Worm (Caenorhabditis elegans) whole organism, L2 larva: ENCODE results near the gene pes-10.
A peak's percentile ranks its signal among the peaks of the same experiment; 100 is the strongest.

Experiments
- C34F6.9 ChIP-seq: fragments of 150-350 bp; optimal IDR thresholded peaks from 2 replicates; lab custom pipeline; 2014; ENCODE audit warnings: missing biosample characterization, missing genetic modification characterization
- F13H6.1 ChIP-seq: sonication (generic microtip); optimal IDR thresholded peaks from 2 replicates; lab custom pipeline; 2016; ENCODE audit warnings: missing genetic modification characterization, missing compliant biosample characterization
- ZK546.5 ChIP-seq: sonication (generic microtip); optimal IDR thresholded peaks from 2 replicates; lab custom pipeline; 2017; ENCODE audit warnings: missing biosample characterization, missing genetic modification characterization
- alr-1 ChIP-seq: fragments of 150-350 bp; optimal IDR thresholded peaks from 2 replicates; lab custom pipeline; 2014; ENCODE audit warnings: missing biosample characterization, missing genetic modification characterization
- ama-1 ChIP-seq: fragments of 150-350 bp; optimal IDR thresholded peaks from 2 replicates; lab custom pipeline; 2018; ENCODE audit warnings: inconsistent platforms
- blmp-1 ChIP-seq: sonication (generic microtip); optimal IDR thresholded peaks from 2 replicates; lab custom pipeline; 2017; ENCODE audit warnings: missing genetic modification characterization, mild to moderate bottlenecking, missing compliant biosample characterization, antibody characterized with exemption, moderate library complexity; ENCODE audit not compliant: insufficient read depth
- ceh-16 ChIP-seq: fragments of 150-350 bp; optimal IDR thresholded peaks from 2 replicates; lab custom pipeline; 2014; ENCODE audit warnings: missing biosample characterization, missing genetic modification characterization
- ceh-82 ChIP-seq: fragments of 150-350 bp; optimal IDR thresholded peaks from 2 replicates; lab custom pipeline; 2014; ENCODE audit warnings: missing biosample characterization, missing genetic modification characterization
- crh-2 ChIP-seq: sonication (generic microtip); optimal IDR thresholded peaks from 2 replicates; lab custom pipeline; 2017; ENCODE audit warnings: missing biosample characterization, missing genetic modification characterization
- dmd-4 ChIP-seq: sonication (generic microtip); optimal IDR thresholded peaks from 2 replicates; lab custom pipeline; 2017; ENCODE audit warnings: missing biosample characterization, missing genetic modification characterization
- egl-27 ChIP-seq: sonication (generic microtip); optimal IDR thresholded peaks from 3 replicates; lab custom pipeline; 2017; ENCODE audit warnings: missing biosample characterization, missing genetic modification reagents, missing genetic modification characterization
- elt-1 ChIP-seq: fragments of 150-350 bp; optimal IDR thresholded peaks from 2 replicates; lab custom pipeline; 2014; ENCODE audit warnings: missing biosample characterization, missing genetic modification characterization
- elt-3 ChIP-seq: sonication (generic microtip); optimal IDR thresholded peaks from 2 replicates; lab custom pipeline; 2017; ENCODE audit warnings: missing biosample characterization, missing genetic modification characterization
- fos-1 ChIP-seq: fragments of 150-350 bp; optimal IDR thresholded peaks from 2 replicates; lab custom pipeline; 2014; ENCODE audit warnings: missing biosample characterization, missing genetic modification characterization
- gmeb-1 ChIP-seq: fragments of 150-350 bp; optimal IDR thresholded peaks from 2 replicates; lab custom pipeline; 2014; ENCODE audit warnings: missing biosample characterization, missing genetic modification characterization
- lin-11 ChIP-seq: fragments of 150-350 bp; sonication (generic microtip); optimal IDR thresholded peaks from 2 replicates; lab custom pipeline; 2014; ENCODE audit warnings: missing biosample characterization, missing genetic modification characterization, inconsistent platforms, mixed read lengths
- lin-13 ChIP-seq: fragments of 150-350 bp; optimal IDR thresholded peaks from 2 replicates; lab custom pipeline; 2014; ENCODE audit warnings: missing biosample characterization, missing genetic modification reagents, missing genetic modification characterization
- lin-39 ChIP-seq: fragments of 150-350 bp; optimal IDR thresholded peaks from 2 replicates; lab custom pipeline; 2014; ENCODE audit warnings: missing biosample characterization, missing genetic modification reagents, missing genetic modification characterization
- lsy-2 ChIP-seq, 2 experiments: fragments of 150-350 bp in 1 of 2; sonication (generic microtip) in 1 of 2; optimal IDR thresholded peaks; 2 replicates each; lab custom pipeline; 2014 to 2017; ENCODE audit warnings: missing biosample characterization in 2 of 2, missing genetic modification characterization in 2 of 2
- mab-5 ChIP-seq: fragments of 150-350 bp; optimal IDR thresholded peaks from 2 replicates; lab custom pipeline; 2014; ENCODE audit warnings: missing biosample characterization, missing genetic modification characterization
- mbf-1 ChIP-seq: sonication (generic microtip); optimal IDR thresholded peaks from 2 replicates; lab custom pipeline; 2017; ENCODE audit warnings: missing biosample characterization, missing genetic modification characterization
- mdl-1 ChIP-seq, 2 experiments: fragments of 150-350 bp in 1 of 2; sonication (generic microtip) in 1 of 2; optimal IDR thresholded peaks; 2 replicates each; lab custom pipeline; 2017; ENCODE audit warnings: missing biosample characterization in 2 of 2, missing genetic modification characterization in 2 of 2
- nhr-10 ChIP-seq: sonication (generic microtip); optimal IDR thresholded peaks from 2 replicates; lab custom pipeline; 2017; ENCODE audit warnings: missing biosample characterization, missing genetic modification characterization
- nhr-11 ChIP-seq: fragments of 150-350 bp; optimal IDR thresholded peaks from 2 replicates; lab custom pipeline; 2014; ENCODE audit warnings: missing biosample characterization, missing genetic modification characterization
- nhr-12 ChIP-seq: fragments of 150-350 bp; optimal IDR thresholded peaks from 2 replicates; lab custom pipeline; 2014; ENCODE audit warnings: missing biosample characterization, missing genetic modification characterization
- nhr-129 ChIP-seq: fragments of 150-350 bp; optimal IDR thresholded peaks from 2 replicates; lab custom pipeline; 2014; ENCODE audit warnings: missing biosample characterization, missing genetic modification characterization
- nhr-21 ChIP-seq: fragments of 150-350 bp; optimal IDR thresholded peaks from 2 replicates; lab custom pipeline; 2014; ENCODE audit warnings: missing biosample characterization, missing genetic modification characterization
- nhr-237 ChIP-seq: fragments of 150-350 bp; optimal IDR thresholded peaks from 2 replicates; lab custom pipeline; 2014; ENCODE audit warnings: missing biosample characterization, missing genetic modification characterization
- nhr-25 ChIP-seq: fragments of 150-350 bp; sonication (generic microtip); optimal IDR thresholded peaks from 3 replicates; lab custom pipeline; 2014; ENCODE audit warnings: missing biosample characterization, missing genetic modification characterization
- nhr-77 ChIP-seq: fragments of 150-350 bp; optimal IDR thresholded peaks from 2 replicates; lab custom pipeline; 2014; ENCODE audit warnings: missing biosample characterization, missing genetic modification characterization
- peb-1 ChIP-seq: fragments of 150-350 bp; optimal IDR thresholded peaks from 2 replicates; lab custom pipeline; 2014; ENCODE audit warnings: missing biosample characterization, missing genetic modification characterization
- sma-3 ChIP-seq: sonication (generic microtip); optimal IDR thresholded peaks from 2 replicates; lab custom pipeline; 2016; ENCODE audit warnings: missing genetic modification reagents, missing genetic modification characterization, missing compliant biosample characterization
- sma-9 ChIP-seq, 2 experiments: fragments of 150-350 bp in 1 of 2; sonication (generic microtip) in 1 of 2; optimal IDR thresholded peaks; 2 replicates each; lab custom pipeline; 2014 to 2016; ENCODE audit warnings: missing genetic modification characterization in 2 of 2, mild to moderate bottlenecking in 1 of 2, missing biosample characterization in 1 of 2, missing compliant biosample characterization in 1 of 2, missing genetic modification reagents in 1 of 2, moderate library complexity in 1 of 2
- snpc-4 ChIP-seq: fragments of 150-350 bp; optimal IDR thresholded peaks from 2 replicates; lab custom pipeline; 2014; ENCODE audit warnings: missing biosample characterization, missing genetic modification characterization
- unc-55 ChIP-seq: fragments of 150-350 bp; sonication (generic microtip); optimal IDR thresholded peaks from 3 replicates; lab custom pipeline; 2014; ENCODE audit warnings: missing biosample characterization, missing genetic modification reagents, missing genetic modification characterization
- unc-62 ChIP-seq: fragments of 150-350 bp; optimal IDR thresholded peaks from 2 replicates; lab custom pipeline; 2014; ENCODE audit warnings: missing biosample characterization, missing genetic modification reagents, missing genetic modification characterization
- zag-1 ChIP-seq: fragments of 150-350 bp; optimal IDR thresholded peaks from 2 replicates; lab custom pipeline; 2014; ENCODE audit warnings: missing biosample characterization, missing genetic modification characterization
- ztf-4 ChIP-seq: fragments of 150-350 bp; optimal IDR thresholded peaks from 2 replicates; lab custom pipeline; 2014; ENCODE audit warnings: missing biosample characterization, missing genetic modification characterization

Gene pes-10

ce11 chrII:12806602-12807182 lies 40.9 kb downstream of the pes-10 start, which contains the start of gene spds-1:
Gene spds-1, plus strand, starts transcription at chrII:12806899.
- TF ChIP-seq ama-1 (lab: Kevin White, UChicago) (no peak), ceh-82 (tag; lab: Kevin White, UChicago) (no peak), lin-39 (tag; lab: Kevin White, UChicago) (no peak), fos-1 (peak; percentile 36), nhr-12 (tag; lab: Kevin White, UChicago) (no peak), nhr-21 (tag; lab: Kevin White, UChicago) (no peak), gmeb-1 (tag; lab: Kevin White, UChicago) (no peak)

- TF ChIP-seq lsy-2 (tag; optimal IDR thresholded peaks at IDR 0.05; lab: Kevin White, UChicago) = peak; percentile 23 to 60
- TF ChIP-seq nhr-77 (tag; lab: Kevin White, UChicago) = no peak
- TF ChIP-seq alr-1 = no peak
- no peak for TF ChIP-seq nhr-11
- TF ChIP-seq crh-2 = peak; percentile 13
- TF ChIP-seq dmd-4 (tag; lab: Kevin White, UChicago) = no peak
- peak; percentile 35 for TF ChIP-seq F13H6.1 (tag; lab: Kevin White, UChicago)
- peak; percentile 58 for TF ChIP-seq C34F6.9 (tag; lab: Kevin White, UChicago)
- no peak for TF ChIP-seq peb-1 (tag; lab: Kevin White, UChicago)
- TF ChIP-seq lin-11 (tag; lab: Kevin White, UChicago) = peak; percentile 45
- TF ChIP-seq fos-1 = peak; percentile 11
- TF ChIP-seq nhr-129 (tag; lab: Kevin White, UChicago) = peak; percentile 54
- TF ChIP-seq unc-55 (GFP tag; lab: Kevin White, UChicago) = peak; percentile 76
- TF ChIP-seq ceh-16 (tag; lab: Kevin White, UChicago) = no peak
- peak; percentile 9 for TF ChIP-seq egl-27 (tag; lab: Kevin White, UChicago)
- TF ChIP-seq ZK546.5 = no peak
- TF ChIP-seq lin-13 (GFP tag; lab: Kevin White, UChicago) = peak; percentile 31
- peak; percentile 2 for TF ChIP-seq zag-1 (tag; lab: Kevin White, UChicago)
These were observed 41.8 kb downstream of the pes-10 start for ce11 chrII:12805765-12806384.

DNA sequence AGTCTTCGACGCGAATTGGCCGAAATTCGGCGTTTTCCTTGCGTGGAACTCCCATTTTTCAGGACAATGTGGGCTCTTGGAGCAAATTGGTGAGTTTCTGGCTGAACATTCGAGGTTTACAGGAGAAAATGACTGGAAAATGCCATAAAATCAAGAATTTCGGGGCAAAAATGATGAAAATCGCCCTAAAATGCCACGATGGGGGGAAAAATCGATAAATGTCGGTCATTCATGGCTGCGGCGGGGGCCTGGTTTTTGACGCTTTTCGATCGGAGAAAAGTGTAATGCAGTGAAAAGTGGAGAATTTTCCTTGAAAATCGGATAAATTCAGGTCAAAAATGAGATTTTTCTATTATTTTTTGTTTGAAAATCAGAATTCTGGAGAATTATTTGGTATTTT lies 42.5 kb downstream of the pes-10 start, which contains the start of the genes Y46G5A.18 and Y46G5A.47:
TSS of gene Y46G5A.18 (minus strand) at position 101 of the 400 bp plus-strand sequence.
TSS of gene Y46G5A.47 (minus strand) at position 146 of the 400 bp plus-strand sequence.
- TF ChIP-seq egl-27 (tag; lab: Kevin White, UChicago) (no peak), nhr-10 (tag; lab: Kevin White, UChicago) (no peak), ZK546.5 (no peak), mbf-1 (no peak), peb-1 (tag; lab: Kevin White, UChicago) (no peak), lsy-2 (tag; optimal IDR thresholded peaks at IDR 0.05; lab: Kevin White, UChicago) (no peak), ama-1 (lab: Kevin White, UChicago) (no peak), crh-2 (no peak), fos-1 (no peak), elt-1 (no peak), F13H6.1 (tag; lab: Kevin White, UChicago) (no peak), snpc-4 (tag; lab: Kevin White, UChicago) (no peak), nhr-237 (no peak), ceh-82 (tag; lab: Kevin White, UChicago) (no peak), lin-39 (tag; lab: Kevin White, UChicago) (no peak)

DNA sequence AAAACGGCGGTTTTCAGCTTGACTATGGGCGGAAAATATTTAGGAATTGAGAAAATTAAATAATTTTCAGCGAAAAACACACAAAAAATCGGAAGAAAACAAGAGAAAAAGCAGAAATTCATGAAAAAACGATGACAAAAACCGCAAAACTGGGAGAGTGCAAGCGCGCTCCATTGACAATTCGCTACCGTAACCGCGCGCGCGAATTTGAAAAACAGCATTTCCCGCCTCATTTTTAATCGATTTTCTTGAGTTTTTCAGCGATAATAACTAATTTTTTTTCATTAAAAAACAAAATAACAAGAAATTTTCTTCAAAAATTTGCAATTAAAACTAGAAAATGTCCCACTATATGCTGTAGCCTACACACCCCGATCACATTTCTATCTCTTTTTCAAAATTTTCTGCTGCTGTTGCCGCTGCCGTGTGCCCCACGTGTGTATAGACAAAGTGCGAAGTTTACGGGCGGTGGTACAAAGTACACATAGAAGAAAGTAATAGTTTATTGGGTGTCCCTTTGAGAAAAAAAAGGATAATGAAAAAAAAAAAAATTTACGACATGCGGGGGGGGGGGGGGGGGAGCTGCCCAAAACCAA lies 47.6 kb downstream of the pes-10 start:
- TF ChIP-seq unc-62 (no peak), alr-1 (no peak), ama-1 (lab: Kevin White, UChicago) (no peak), mbf-1 (no peak), crh-2 (peak; percentile 66), mab-5 (tag; lab: Kevin White, UChicago) (no peak), C34F6.9 (tag; lab: Kevin White, UChicago) (peak; percentile 1), fos-1 (no peak), nhr-25 (peak; percentile 59), F13H6.1 (tag; lab: Kevin White, UChicago) (peak; percentile 31), lsy-2 (tag; optimal IDR thresholded peaks at IDR 0.05; lab: Kevin White, UChicago) (peak; percentile 73 to 89), elt-3 (tag; lab: Kevin White, UChicago) (no peak), nhr-129 (tag; lab: Kevin White, UChicago) (no peak), ztf-4 (tag; lab: Kevin White, UChicago) (peak; percentile 8), sma-3 (GFP tag; lab: Kevin White, UChicago) (peak; percentile 23), peb-1 (tag; lab: Kevin White, UChicago) (no peak), sma-9 (GFP tag; optimal IDR thresholded peaks at IDR 0.05; lab: Kevin White, UChicago) (peak; percentile 85), sma-9 (tag; optimal IDR thresholded peaks at IDR 0.05; lab: Kevin White, UChicago) (no peak), mdl-1 (tag; optimal IDR thresholded peaks at IDR 0.05; lab: Kevin White, UChicago) (peak in 1 of 2 experiments; percentile 54), nhr-21 (tag; lab: Kevin White, UChicago) (peak; percentile 63), blmp-1 (tag; lab: Kevin White, UChicago) (peak; percentile 56), nhr-237 (no peak), nhr-11 (peak; percentile 66)
